Fruit fly (Drosophila melanogaster) whole organism, adult: ENCODE results near the gene trk.

ENCODE experiments used
- CG11617 ChIP-seq: fragments of 200-800 bp; sonication (Bioruptor generic); optimal IDR thresholded peaks from 2 replicates; lab custom pipeline; 2017; ENCODE audit warnings: mild to moderate bottlenecking, missing biosample characterization, missing genetic modification reagents, missing genetic modification characterization
- CG12768 ChIP-seq: fragments of 200-800 bp; sonication (Bioruptor generic); optimal IDR thresholded peaks from 2 replicates; lab custom pipeline; 2017; ENCODE audit warnings: missing biosample characterization, missing genetic modification characterization, mild to moderate bottlenecking, moderate library complexity, missing genetic modification reagents
- CG14711 ChIP-seq: fragments of 200-800 bp; sonication (Bioruptor generic); optimal IDR thresholded peaks from 2 replicates; lab custom pipeline; 2018; ENCODE audit warnings: missing biosample characterization, mild to moderate bottlenecking, missing genetic modification characterization, moderate library complexity
- CG1620 ChIP-seq: fragments of 200-800 bp; sonication (Bioruptor generic); optimal IDR thresholded peaks from 2 replicates; lab custom pipeline; 2016; ENCODE audit warnings: missing biosample characterization, missing genetic modification characterization
- CG33017 ChIP-seq: fragments of 200-800 bp; sonication (Bioruptor generic); optimal IDR thresholded peaks from 2 replicates; lab custom pipeline; 2018; ENCODE audit warnings: missing biosample characterization, mild to moderate bottlenecking, missing genetic modification characterization, moderate library complexity
- CG5204 ChIP-seq: fragments of 200-800 bp; sonication (Bioruptor generic); optimal IDR thresholded peaks from 2 replicates; lab custom pipeline; 2016; ENCODE audit warnings: missing biosample characterization, missing genetic modification characterization
- CG7045 ChIP-seq: fragments of 200-800 bp; sonication (Bioruptor generic); optimal IDR thresholded peaks from 2 replicates; lab custom pipeline; 2017; ENCODE audit warnings: missing biosample characterization, mild to moderate bottlenecking, missing genetic modification characterization
- CG7101 ChIP-seq: fragments of 200-800 bp; sonication (Bioruptor generic); optimal IDR thresholded peaks from 2 replicates; lab custom pipeline; 2018; ENCODE audit warnings: missing biosample characterization, mild to moderate bottlenecking, missing genetic modification characterization, moderate library complexity
- Clk ChIP-seq: fragments of 200-800 bp; sonication (Bioruptor generic); optimal IDR thresholded peaks from 2 replicates; lab custom pipeline; 2017; ENCODE audit warnings: missing biosample characterization, missing genetic modification characterization
- Crg-1 ChIP-seq: fragments of 200-800 bp; sonication (Bioruptor generic); optimal IDR thresholded peaks from 2 replicates; lab custom pipeline; 2016; ENCODE audit warnings: missing biosample characterization, missing genetic modification characterization
- Hr96 ChIP-seq: fragments of 200-800 bp; sonication (Bioruptor generic); optimal IDR thresholded peaks from 2 replicates; lab custom pipeline; 2016; ENCODE audit warnings: missing biosample characterization, missing genetic modification characterization
- Mnt ChIP-seq: fragments of 200-800 bp; sonication (Bioruptor generic); optimal IDR thresholded peaks from 2 replicates; lab custom pipeline; 2016; ENCODE audit warnings: missing biosample characterization, mild to moderate bottlenecking, missing genetic modification characterization
- bab1 ChIP-seq: fragments of 200-800 bp; sonication (Bioruptor generic); optimal IDR thresholded peaks from 3 replicates; lab custom pipeline; 2019; ENCODE audit warnings: missing biosample characterization, mild to moderate bottlenecking, missing genetic modification characterization, moderate library complexity
- cic ChIP-seq: fragments of 200-800 bp; sonication (Bioruptor generic); optimal IDR thresholded peaks from 2 replicates; lab custom pipeline; 2017; ENCODE audit warnings: missing biosample characterization, mild to moderate bottlenecking, missing genetic modification characterization, moderate library complexity
- cnc ChIP-seq, 2 experiments: fragments of >200 bp; optimal IDR thresholded peaks; 2 replicates each; lab custom pipeline; 2017
- kay ChIP-seq: fragments of 200-800 bp; sonication (Bioruptor generic); peaks from one replicate; lab custom pipeline; 2016; ENCODE audit warnings: missing biosample characterization, missing genetic modification characterization, borderline replicate concordance
- ovo ChIP-seq: fragments of 200-800 bp; sonication (Bioruptor generic); optimal IDR thresholded peaks from 2 replicates; lab custom pipeline; 2016; ENCODE audit warnings: missing biosample characterization, missing genetic modification characterization
- pad ChIP-seq: fragments of 200-800 bp; sonication (Bioruptor generic); optimal IDR thresholded peaks from 3 replicates; lab custom pipeline; 2017; ENCODE audit warnings: missing biosample characterization, missing genetic modification characterization, mild to moderate bottlenecking, moderate library complexity, missing genetic modification reagents
- tj ChIP-seq: fragments of 200-800 bp; sonication (Bioruptor generic); optimal IDR thresholded peaks from 3 replicates; lab custom pipeline; 2017; ENCODE audit warnings: missing biosample characterization, mild to moderate bottlenecking, missing genetic modification characterization, moderate library complexity
- toe ChIP-seq: fragments of 200-800 bp; sonication (Bioruptor generic); optimal IDR thresholded peaks from 2 replicates; lab custom pipeline; 2016; ENCODE audit warnings: missing biosample characterization, missing genetic modification characterization

Gene trk

DNA sequence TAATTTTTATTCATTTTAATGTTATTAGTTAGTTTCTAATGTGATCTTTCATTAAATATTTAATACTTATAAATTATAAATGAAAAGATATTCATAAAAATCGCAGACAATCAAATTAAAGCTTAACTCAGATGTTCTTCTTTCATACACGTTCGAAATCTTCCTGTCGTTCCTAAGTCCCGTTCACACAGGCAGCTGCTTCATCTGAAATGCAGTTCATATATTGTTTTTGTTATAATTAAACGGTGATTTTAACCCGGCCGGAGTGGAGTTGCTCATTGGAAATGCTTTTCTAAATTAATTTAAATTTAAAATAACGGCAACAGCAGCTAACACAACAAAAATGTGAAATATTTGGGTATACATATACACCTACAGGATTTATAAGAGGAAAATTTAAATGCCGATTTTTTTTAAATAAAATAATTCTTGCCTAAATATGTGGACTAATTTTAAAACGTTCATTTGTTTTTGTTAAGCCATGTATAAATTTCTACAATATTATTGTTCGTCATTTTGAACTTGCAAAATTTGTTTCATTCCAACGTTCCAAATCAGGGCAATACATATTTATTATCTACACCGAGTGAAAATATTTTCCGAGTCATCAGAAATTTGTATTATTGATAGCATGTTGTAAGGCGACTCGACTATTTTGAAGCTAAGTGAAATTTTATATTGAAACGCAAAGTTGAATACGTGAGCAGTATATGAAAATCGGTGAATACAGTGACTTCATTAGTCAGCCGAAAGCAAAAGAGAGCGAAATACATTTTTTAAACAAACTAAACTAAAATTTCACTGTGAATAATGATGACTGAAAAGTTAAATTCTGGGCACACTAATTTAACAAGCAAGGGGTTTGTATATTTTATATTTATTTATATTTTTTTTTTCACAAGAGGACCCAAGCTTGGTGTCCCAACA is 33.1 kb downstream of the trk start, which contains the start of gene me31B:
me31B (plus strand) TSS at position 616 of the 927 bp plus-strand sequence.
- TF ChIP-seq tj (GFP tag; lab: Kevin White, UChicago): peak; percentile 30
- no peak for TF ChIP-seq CG14711 (tag; lab: Kevin White, UChicago)
- no peak for TF ChIP-seq Mnt (GFP tag; lab: Kevin White, UChicago)
- TF ChIP-seq Hr96: no peak
- TF ChIP-seq cic (GFP tag; lab: Kevin White, UChicago): no peak
- peak; percentile 70 for TF ChIP-seq kay (GFP tag; lab: Kevin White, UChicago)

DNA sequence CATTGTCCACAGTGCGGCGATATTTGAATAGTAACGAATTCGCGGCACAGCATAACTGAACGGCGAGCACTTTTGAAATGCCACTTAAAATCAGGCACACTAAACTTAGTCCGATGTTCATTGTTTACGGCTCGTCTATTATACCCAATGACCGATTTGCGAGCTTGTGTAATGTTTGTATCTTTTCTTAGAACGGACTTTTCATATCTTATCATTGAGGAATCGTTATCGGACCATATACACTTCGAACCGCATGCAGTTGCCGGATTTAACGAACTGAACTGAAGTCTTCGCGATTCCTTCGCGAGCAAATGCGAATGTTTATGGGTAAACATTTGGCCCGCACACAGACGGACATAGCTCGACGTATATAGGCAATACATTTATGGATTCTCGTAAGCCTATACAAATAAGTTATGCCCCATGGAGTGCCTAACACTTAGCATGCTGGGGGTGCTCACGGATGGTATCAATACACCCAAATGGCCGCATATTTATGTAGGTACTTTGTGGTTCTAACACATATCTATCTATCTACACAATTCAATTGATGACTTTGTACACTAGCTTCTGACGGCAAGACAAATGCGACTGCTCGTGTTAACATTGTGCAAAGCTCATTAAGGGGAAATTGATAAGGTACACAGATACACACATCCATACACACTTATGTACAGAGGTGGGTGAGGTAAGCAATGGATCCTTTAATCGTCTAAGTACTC is 34.2 kb downstream of the trk start, which contains the start of gene mthl15:
mthl15 (minus strand) TSS at position 593 of the 722 bp plus-strand sequence.
- TF ChIP-seq Clk (GFP tag; lab: Kevin White, UChicago) (no peak), Mnt (GFP tag; lab: Kevin White, UChicago) (no peak), pad (GFP tag; lab: Kevin White, UChicago) (peak; percentile 80), kay (GFP tag; lab: Kevin White, UChicago) (no peak), Crg-1 (GFP tag; lab: Kevin White, UChicago) (no peak), tj (GFP tag; lab: Kevin White, UChicago) (no peak), CG14711 (tag; lab: Kevin White, UChicago) (no peak), CG1620 (no peak), CG5204 (GFP tag; lab: Kevin White, UChicago) (no peak), toe (no peak), cnc (optimal IDR thresholded peaks at IDR 0.05; lab: Kevin White, UChicago) (no peak), cic (GFP tag; lab: Kevin White, UChicago) (peak; percentile 72), Hr96 (no peak), CG12768 (GFP tag; lab: Kevin White, UChicago) (peak; percentile 35), CG7101 (tag; lab: Kevin White, UChicago) (no peak), ovo (GFP tag; lab: Kevin White, UChicago) (no peak), CG33017 (tag; lab: Kevin White, UChicago) (no peak), CG7045 (GFP tag; lab: Kevin White, UChicago) (no peak)

DNA sequence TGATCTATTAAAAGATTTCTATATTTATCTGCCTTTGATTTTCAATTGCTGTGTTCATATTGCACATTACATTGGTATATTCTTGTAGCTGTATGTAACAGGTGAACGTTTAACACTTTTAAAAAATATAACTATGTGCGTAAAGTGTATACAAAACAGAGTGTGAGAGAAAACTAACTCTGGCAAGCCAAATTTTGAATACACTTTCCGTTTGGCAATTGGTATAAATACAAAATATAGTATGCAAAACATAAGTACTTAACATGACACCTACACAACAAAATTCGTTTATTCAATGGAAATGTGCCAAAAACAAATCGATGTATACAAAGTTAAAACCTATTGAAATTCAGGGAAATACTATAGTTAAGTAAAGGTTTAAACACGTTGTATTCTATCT is 39.3 kb downstream of the trk start:
- TF ChIP-seq kay (GFP tag; lab: Kevin White, UChicago) (peak; percentile 91), cic (GFP tag; lab: Kevin White, UChicago) (peak; percentile 46), Hr96 (no peak), CG11617 (peak; percentile 29)

DNA sequence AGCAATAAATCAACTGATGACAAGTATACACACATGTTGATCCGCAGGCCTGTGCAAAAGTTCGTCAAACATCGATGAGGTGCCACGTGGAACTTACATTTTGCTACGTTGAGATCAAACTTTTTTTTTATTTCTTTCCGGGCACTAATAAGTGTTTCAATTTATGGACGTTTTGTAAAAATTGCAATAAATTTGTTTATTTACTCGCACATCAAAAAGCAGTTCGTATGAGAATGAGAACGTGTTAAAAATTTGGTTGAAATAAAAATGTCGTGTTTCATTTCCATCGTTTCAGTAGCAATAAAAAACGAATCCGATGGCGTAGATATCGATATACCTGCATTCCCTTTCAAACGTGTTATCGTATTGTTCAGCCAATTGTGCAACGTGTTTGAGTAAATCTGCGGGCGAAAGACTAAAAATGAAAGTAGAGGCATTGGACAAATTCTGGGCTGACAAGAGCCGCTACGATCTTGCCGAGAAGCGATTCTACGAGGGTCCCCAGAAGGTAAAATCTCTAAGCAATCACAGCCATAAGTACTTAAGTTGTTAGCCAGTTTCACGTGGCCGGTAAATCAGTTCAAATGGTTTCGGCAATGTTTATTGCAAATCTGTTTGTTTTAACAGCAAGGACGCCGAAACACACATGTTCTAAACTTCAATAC is 39.8 kb downstream of the trk start, which contains the start of gene eEF1delta:
eEF1delta (plus strand) TSS at position 356 of the 665 bp plus-strand sequence.
- TF ChIP-seq Mnt (GFP tag; lab: Kevin White, UChicago) (peak; percentile 68), CG11617 (peak; percentile 47), tj (GFP tag; lab: Kevin White, UChicago) (no peak), bab1 (GFP tag; lab: Kevin White, UChicago) (peak; percentile 18), Clk (GFP tag; lab: Kevin White, UChicago) (no peak), pad (GFP tag; lab: Kevin White, UChicago) (no peak), CG12768 (GFP tag; lab: Kevin White, UChicago) (no peak), kay (GFP tag; lab: Kevin White, UChicago) (no peak), cnc (optimal IDR thresholded peaks at IDR 0.05; lab: Kevin White, UChicago) (peak in 1 of 2 experiments; percentile 3), CG7045 (GFP tag; lab: Kevin White, UChicago) (no peak), ovo (GFP tag; lab: Kevin White, UChicago) (no peak), CG5204 (GFP tag; lab: Kevin White, UChicago) (no peak), CG7101 (tag; lab: Kevin White, UChicago) (no peak), cic (GFP tag; lab: Kevin White, UChicago) (no peak), CG1620 (no peak), Hr96 (no peak)

DNA sequence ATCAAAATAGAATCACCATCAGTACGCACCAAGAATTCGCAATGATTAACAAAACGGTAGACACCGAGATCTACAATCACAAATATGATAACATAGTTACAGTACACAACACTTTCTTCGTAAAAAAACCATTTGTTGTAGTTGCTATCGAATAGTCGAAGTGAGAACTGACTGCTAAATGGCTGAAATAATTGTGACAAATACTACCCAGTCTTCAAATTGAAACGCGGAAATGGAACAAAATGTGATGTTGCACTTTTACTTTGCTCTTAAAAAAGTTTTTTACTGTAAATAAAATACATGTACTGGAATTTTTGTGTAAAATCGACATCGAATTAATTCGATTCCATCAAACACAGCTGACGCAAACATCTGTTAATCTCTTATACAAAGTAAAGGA is 40.6 kb downstream of the trk start, which contains the start of gene ova:
ova (minus strand) TSS at position 183 of the 400 bp plus-strand sequence.
- TF ChIP-seq tj (GFP tag; lab: Kevin White, UChicago): no peak
- TF ChIP-seq CG12768 (GFP tag; lab: Kevin White, UChicago): no peak
- no peak for TF ChIP-seq CG33017 (tag; lab: Kevin White, UChicago)
